Fruit fly (Drosophila melanogaster) whole organism: ENCODE measurements around the gene Non3.

ENCODE experiments used
- CG8478 ChIP-seq: fragments of >200 bp; optimal IDR thresholded peaks from 2 replicates; lab custom pipeline; 2018; ENCODE audit warnings: inconsistent platforms
- EcR ChIP-seq, 2 experiments: fragments of >200 bp; optimal IDR thresholded peaks; 2 replicates each; lab custom pipeline; 2017; ENCODE audit warnings: missing biosample characterization in 2 of 2, missing genetic modification characterization in 2 of 2, missing genetic modification reagents in 2 of 2
- pan ChIP-seq: fragments of >200 bp; optimal IDR thresholded peaks from 2 replicates; lab custom pipeline; 2017
- psq ChIP-seq: fragments of >200 bp; optimal IDR thresholded peaks from 2 replicates; lab custom pipeline; 2017
- usp ChIP-seq: fragments of >200 bp; optimal IDR thresholded peaks from 2 replicates; lab custom pipeline; 2017; ENCODE audit warnings: missing biosample characterization, missing genetic modification characterization, mixed read lengths

dm6 chr3R:18234699-18235257 lies 11.3 kb downstream of the Non3 start:
- TF ChIP-seq CG8478 (lab: Kevin White, UChicago) (no peak), EcR (GFP tag; optimal IDR thresholded peaks at IDR 0.05; lab: Kevin White, UChicago) (no peak), psq (lab: Kevin White, UChicago) (no peak), usp (no peak), pan (lab: Kevin White, UChicago) (no peak)
